Worm (Caenorhabditis elegans): ENCODE measurements around the gene adr-2.

ce11 chrIII:7221103-7221502 lies 11.6 kb downstream of the adr-2 start:
- no peak for TF ChIP-seq hmg-11 (tag; optimal IDR thresholded peaks at IDR 0.05)
- TF ChIP-seq ama-1 (optimal IDR thresholded peaks at IDR 0.05) = no peak
- no peak for TF ChIP-seq elt-1 (tag; optimal IDR thresholded peaks at IDR 0.05)
- TF ChIP-seq lin-39 (tag; optimal IDR thresholded peaks at IDR 0.05) = no peak
- TF ChIP-seq sea-2 (GFP tag; optimal IDR thresholded peaks at IDR 0.05) = no peak
- TF ChIP-seq fos-1 (tag; optimal IDR thresholded peaks at IDR 0.05) = no peak
- no peak for TF ChIP-seq nhr-25 (tag; optimal IDR thresholded peaks at IDR 0.05)
- no peak for TF ChIP-seq skn-1 (tag; optimal IDR thresholded peaks at IDR 0.05)
- TF ChIP-seq fkh-10 (GFP tag; optimal IDR thresholded peaks at IDR 0.05) = no peak
- TF ChIP-seq nhr-28 (tag; optimal IDR thresholded peaks at IDR 0.05) = no peak
- no peak for TF ChIP-seq lin-15B (tag; optimal IDR thresholded peaks at IDR 0.05)
- no peak for TF ChIP-seq unc-62 (GFP tag; optimal IDR thresholded peaks at IDR 0.05)
- TF ChIP-seq nhr-237 (tag; optimal IDR thresholded peaks at IDR 0.05) = no peak
- TF ChIP-seq nhr-76 (tag; optimal IDR thresholded peaks at IDR 0.05) = no peak
